Worm (Caenorhabditis elegans) whole organism, midembryonic: Measurements from ENCODE around the gene col-77.

Experiments
- T22C8.4 ChIP-seq: fragments of 200-800 bp; sonication (Bioruptor generic); IDR thresholded peaks from 2 replicates; pipeline ENCODE4 v1.3.6; 2022; ENCODE audit warnings: missing genetic modification characterization, missing compliant biosample characterization
- cog-1 ChIP-seq: sonication (generic microtip); optimal IDR thresholded peaks from 2 replicates; lab custom pipeline; 2016; ENCODE audit warnings: missing genetic modification characterization, missing compliant biosample characterization
- flt-1 ChIP-seq: fragments of 200-800 bp; sonication (Bioruptor generic); IDR thresholded peaks from 2 replicates; pipeline ENCODE4 v1.3.6; 2022; ENCODE audit warnings: missing genetic modification characterization, missing compliant biosample characterization
- klf-2 ChIP-seq: fragments of 200-800 bp; sonication (Bioruptor generic); conservative IDR thresholded peaks from 2 replicates; pipeline ENCODE4 v1.3.6; 2022; ENCODE audit warnings: missing genetic modification reagents, missing genetic modification characterization, missing compliant biosample characterization
- med-1 ChIP-seq: sonication (generic microtip); optimal IDR thresholded peaks from 2 replicates; lab custom pipeline; 2017; ENCODE audit warnings: missing genetic modification characterization, mild to moderate bottlenecking, missing compliant biosample characterization, antibody characterized with exemption, missing genetic modification reagents; ENCODE audit not compliant: insufficient read depth
- ref-1 ChIP-seq: fragments of 200-800 bp; sonication (Bioruptor generic); conservative IDR thresholded peaks from 2 replicates; pipeline ENCODE4 v1.3.6; 2022; ENCODE audit warnings: missing genetic modification reagents, missing genetic modification characterization, missing compliant biosample characterization
- tab-1 ChIP-seq: fragments of 200-800 bp; sonication (Bioruptor generic); IDR thresholded peaks from 2 replicates; pipeline ENCODE4 v1.3.6; 2022; ENCODE audit warnings: missing genetic modification characterization, missing compliant biosample characterization
- ztf-23 ChIP-seq: fragments of 200-800 bp; sonication (Bioruptor generic); IDR thresholded peaks from 2 replicates; pipeline ENCODE4 v1.3.6; 2022; ENCODE audit warnings: missing genetic modification reagents, missing genetic modification characterization, missing compliant biosample characterization
- ztf-29 ChIP-seq: fragments of 200-800 bp; sonication (Bioruptor generic); IDR thresholded peaks from 2 replicates; pipeline ENCODE4 v1.3.6; 2022; ENCODE audit warnings: missing genetic modification reagents, missing genetic modification characterization, missing compliant biosample characterization

col-77 gene

DNA sequence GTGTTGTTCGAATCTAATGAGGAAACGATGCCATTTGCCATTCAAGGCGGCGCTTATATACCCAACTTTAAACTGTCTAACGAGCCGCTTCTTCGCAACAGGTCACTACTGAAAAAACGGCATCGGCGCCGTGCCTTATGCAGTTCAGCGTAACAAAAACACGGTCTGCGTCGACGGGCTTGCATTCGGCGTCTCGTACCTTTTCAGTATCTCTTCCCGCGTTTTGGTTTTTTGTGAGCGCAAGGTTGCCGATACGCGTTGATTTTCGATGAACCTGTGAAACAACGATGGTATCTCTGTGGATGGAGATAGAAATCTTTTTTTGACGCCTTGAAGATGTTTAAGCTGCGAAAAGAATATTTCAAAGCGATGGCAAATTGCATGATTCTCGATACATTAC, at the start of gene col-77:
Gene col-77 (minus strand): TSS at position 32 of the 400 bp plus-strand sequence.
- TF ChIP-seq klf-2 (GFP tag; lab: Robert Waterston, UW) (no peak), T22C8.4 (GFP tag; lab: Robert Waterston, UW) (no peak), flt-1 (no peak), cog-1 (no peak), ztf-29 (GFP tag; lab: Robert Waterston, UW) (no peak), tab-1 (GFP tag; lab: Robert Waterston, UW) (no peak), med-1 (GFP tag; lab: Kevin White, UChicago) (no peak), ref-1 (GFP tag; lab: Robert Waterston, UW) (no peak), ztf-23 (GFP tag; lab: Robert Waterston, UW) (no peak)

- TF ChIP-seq ztf-23 (GFP tag; lab: Robert Waterston, UW) (no peak), flt-1 (no peak), ztf-29 (GFP tag; lab: Robert Waterston, UW) (no peak), T22C8.4 (GFP tag; lab: Robert Waterston, UW) (no peak)
Measured at ce11 chrII:8407491-8407890, 48.3 kb upstream of the col-77 start, which contains the start of gene sra-13. sra-13 (plus strand) TSS chrII:8407685.

- TF ChIP-seq med-1 (GFP tag; lab: Kevin White, UChicago): no peak
- TF ChIP-seq flt-1: no peak
- no peak for TF ChIP-seq ref-1 (GFP tag; lab: Robert Waterston, UW)
- no peak for TF ChIP-seq klf-2 (GFP tag; lab: Robert Waterston, UW)
- no peak for TF ChIP-seq ztf-23 (GFP tag; lab: Robert Waterston, UW)
- no peak for TF ChIP-seq tab-1 (GFP tag; lab: Robert Waterston, UW)
- TF ChIP-seq cog-1: no peak
- TF ChIP-seq ztf-29 (GFP tag; lab: Robert Waterston, UW): no peak
- no peak for TF ChIP-seq T22C8.4 (GFP tag; lab: Robert Waterston, UW)
Measured at ce11 chrII:8405303-8405702, 46.1 kb upstream of the col-77 start, which contains the start of gene ubc-24. ubc-24 (plus strand) TSS chrII:8405603.

DNA sequence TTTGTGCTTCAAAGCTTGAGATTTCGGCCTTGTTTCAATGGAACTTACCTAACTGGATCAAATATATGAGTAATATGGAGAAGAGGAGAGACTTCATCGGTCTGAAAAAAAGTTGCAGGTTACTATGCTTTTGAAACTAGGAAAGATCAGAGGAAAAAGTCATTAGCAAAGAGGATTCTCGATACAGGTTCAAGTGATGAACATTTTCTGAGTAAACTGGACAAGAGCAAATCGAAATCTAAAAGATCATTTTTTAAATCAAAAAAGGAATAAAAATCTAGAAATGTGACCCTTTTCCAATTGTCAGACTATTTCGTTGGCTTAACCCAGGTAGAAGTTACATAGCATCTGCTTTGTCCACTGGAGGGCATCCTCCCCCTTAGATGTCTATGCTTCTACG, 45.6 kb upstream of the col-77 start, which contains the start of gene skpo-1:
Gene skpo-1 (minus strand): TSS at position 101 of the 400 bp plus-strand sequence.
- TF ChIP-seq med-1 (GFP tag; lab: Kevin White, UChicago): no peak
- TF ChIP-seq ref-1 (GFP tag; lab: Robert Waterston, UW): no peak

DNA sequence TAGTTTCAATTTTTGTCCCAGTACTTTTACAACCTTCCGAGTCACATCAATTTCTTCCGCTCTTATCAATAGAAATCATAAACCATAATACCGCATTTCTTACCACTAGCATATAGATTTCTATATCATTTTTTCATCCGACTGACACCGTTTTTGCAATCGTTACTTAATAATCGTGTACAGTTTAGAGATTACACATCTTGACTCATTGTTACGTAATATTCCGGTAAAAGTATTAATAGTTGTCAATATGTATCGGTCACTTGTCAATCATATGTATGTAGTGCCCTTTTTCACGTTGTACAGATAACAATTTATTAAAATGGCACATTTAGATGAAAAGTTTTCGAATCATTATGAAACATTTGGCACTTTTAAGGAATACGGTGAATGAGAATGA, 40.8 kb upstream of the col-77 start:
- no peak for TF ChIP-seq cog-1
- TF ChIP-seq ref-1 (GFP tag; lab: Robert Waterston, UW): no peak
- no peak for TF ChIP-seq ztf-29 (GFP tag; lab: Robert Waterston, UW)
- no peak for TF ChIP-seq tab-1 (GFP tag; lab: Robert Waterston, UW)
- no peak for TF ChIP-seq klf-2 (GFP tag; lab: Robert Waterston, UW)
- TF ChIP-seq T22C8.4 (GFP tag; lab: Robert Waterston, UW): no peak
- TF ChIP-seq ztf-23 (GFP tag; lab: Robert Waterston, UW): no peak
- TF ChIP-seq med-1 (GFP tag; lab: Kevin White, UChicago): no peak
- no peak for TF ChIP-seq flt-1

DNA sequence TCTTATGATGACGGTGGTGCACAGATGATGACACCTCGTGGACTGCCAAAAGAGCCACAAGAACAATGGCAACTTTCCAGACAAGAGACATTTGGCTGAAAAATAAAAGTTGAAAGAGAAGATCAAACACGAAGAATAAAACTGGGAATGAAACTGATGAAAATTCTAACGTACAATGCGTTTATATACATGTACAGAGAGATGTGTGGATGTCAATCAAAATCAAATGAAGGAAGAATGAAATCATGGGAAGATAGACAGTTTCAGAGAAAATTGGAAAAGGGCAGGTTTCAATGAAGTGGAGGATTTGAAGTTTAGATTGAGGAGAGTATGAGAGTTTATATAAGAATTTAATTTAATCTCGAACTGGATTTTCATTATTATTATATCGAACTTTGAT, 39.9 kb upstream of the col-77 start, which contains the start of gene dod-23:
Gene dod-23 (minus strand): TSS at position 101 of the 400 bp plus-strand sequence.
- TF ChIP-seq med-1 (GFP tag; lab: Kevin White, UChicago) (no peak), klf-2 (GFP tag; lab: Robert Waterston, UW) (no peak), cog-1 (no peak)

DNA sequence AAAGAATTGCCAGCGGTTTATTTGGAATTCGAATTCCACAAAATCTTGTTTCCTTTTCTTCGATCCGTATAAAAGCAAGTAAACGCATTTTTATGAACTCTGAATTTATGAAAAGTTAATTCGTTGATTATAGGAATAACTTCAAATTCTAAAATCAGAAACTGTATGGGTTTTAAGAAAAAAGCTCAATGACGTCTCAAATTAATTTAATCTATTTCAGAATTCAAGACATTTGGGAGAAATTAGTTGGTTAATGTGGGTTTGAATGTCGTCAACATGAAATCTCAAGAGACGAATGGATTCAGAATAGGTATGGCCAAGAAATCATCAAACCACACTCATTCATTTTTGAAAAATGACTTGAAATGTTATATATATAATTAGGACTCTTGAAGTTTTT, 36.9 kb upstream of the col-77 start, which contains the start of gene F49E12.7:
Gene F49E12.7 (minus strand): TSS at position 101 of the 400 bp plus-strand sequence.
- no peak for TF ChIP-seq T22C8.4 (GFP tag; lab: Robert Waterston, UW)
- no peak for TF ChIP-seq ztf-23 (GFP tag; lab: Robert Waterston, UW)
- TF ChIP-seq cog-1: no peak
- TF ChIP-seq ztf-29 (GFP tag; lab: Robert Waterston, UW): no peak
- no peak for TF ChIP-seq med-1 (GFP tag; lab: Kevin White, UChicago)
- no peak for TF ChIP-seq klf-2 (GFP tag; lab: Robert Waterston, UW)
- TF ChIP-seq flt-1: no peak
- no peak for TF ChIP-seq tab-1 (GFP tag; lab: Robert Waterston, UW)
- TF ChIP-seq ref-1 (GFP tag; lab: Robert Waterston, UW): no peak

DNA sequence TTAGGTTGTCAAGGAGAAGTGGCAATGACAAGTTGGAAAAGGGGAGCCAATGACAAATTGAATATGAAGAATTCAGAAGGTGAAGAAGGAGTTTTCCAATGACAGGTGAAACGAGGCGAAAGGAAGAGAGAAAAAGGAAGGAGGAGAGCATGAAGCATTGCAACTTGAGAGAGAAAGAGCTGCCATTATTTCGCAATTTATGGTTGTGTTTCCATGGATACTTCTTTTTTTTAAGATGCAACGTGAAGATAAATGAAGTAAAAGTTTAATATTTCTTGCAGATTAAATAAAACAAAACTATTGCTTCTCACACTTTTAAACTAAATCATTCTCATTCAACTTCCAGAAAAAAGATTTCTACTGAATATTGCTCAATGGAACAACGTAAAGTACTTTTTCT, 35.0 kb upstream of the col-77 start, which contains the start of gene F49E12.8:
Gene F49E12.8 (minus strand): TSS at position 101 of the 400 bp plus-strand sequence.
- TF ChIP-seq T22C8.4 (GFP tag; lab: Robert Waterston, UW) (no peak), flt-1 (no peak)

DNA sequence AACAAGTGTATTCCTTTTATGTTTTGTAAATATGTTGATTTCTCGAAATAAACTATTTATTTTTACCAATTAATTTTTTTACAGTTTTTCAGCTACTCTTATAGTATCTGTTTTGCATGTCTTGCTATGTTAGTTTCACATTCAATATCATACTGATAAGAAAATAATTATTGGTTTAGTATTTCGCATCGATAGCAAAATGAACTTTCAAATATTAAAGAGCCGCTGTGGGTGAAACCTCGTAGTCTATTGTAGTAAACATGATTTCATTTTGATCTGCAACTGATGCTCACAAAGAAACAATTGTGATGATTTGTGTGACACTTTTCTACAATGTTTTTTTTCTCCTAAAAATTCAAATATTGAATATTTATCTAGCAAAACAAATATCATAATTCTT, 33.0 kb upstream of the col-77 start:
- no peak for TF ChIP-seq tab-1 (GFP tag; lab: Robert Waterston, UW)
- no peak for TF ChIP-seq med-1 (GFP tag; lab: Kevin White, UChicago)
- TF ChIP-seq cog-1: no peak
- TF ChIP-seq klf-2 (GFP tag; lab: Robert Waterston, UW): no peak
- no peak for TF ChIP-seq ztf-23 (GFP tag; lab: Robert Waterston, UW)
- TF ChIP-seq ztf-29 (GFP tag; lab: Robert Waterston, UW): no peak
- no peak for TF ChIP-seq flt-1
- no peak for TF ChIP-seq T22C8.4 (GFP tag; lab: Robert Waterston, UW)
- TF ChIP-seq ref-1 (GFP tag; lab: Robert Waterston, UW): no peak

DNA sequence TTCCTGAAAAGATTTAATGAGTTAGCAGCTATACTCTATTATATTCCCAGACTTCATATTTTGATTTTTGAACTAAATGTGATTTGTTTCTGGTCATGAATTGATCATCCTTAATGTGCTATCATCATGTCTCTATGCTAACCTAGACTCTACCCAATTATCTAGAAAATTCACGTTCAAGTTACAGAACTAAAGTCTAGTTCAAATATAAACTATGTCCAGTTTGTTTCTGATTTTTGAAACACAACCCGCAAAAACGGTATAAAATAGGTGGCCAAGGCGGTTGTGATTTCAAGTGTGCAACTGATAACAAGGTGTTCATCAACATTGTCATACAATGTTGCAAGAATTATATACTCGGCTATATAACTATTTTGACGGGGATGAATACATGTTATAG, 31.6 kb upstream of the col-77 start, which contains the start of gene F49E12.10:
Gene F49E12.10 (plus strand): TSS at position 301 of the 400 bp plus-strand sequence.
- no peak for TF ChIP-seq med-1 (GFP tag; lab: Kevin White, UChicago)
- no peak for TF ChIP-seq T22C8.4 (GFP tag; lab: Robert Waterston, UW)
- TF ChIP-seq ztf-23 (GFP tag; lab: Robert Waterston, UW): no peak
- TF ChIP-seq klf-2 (GFP tag; lab: Robert Waterston, UW): no peak
- no peak for TF ChIP-seq flt-1
- no peak for TF ChIP-seq ztf-29 (GFP tag; lab: Robert Waterston, UW)
- no peak for TF ChIP-seq cog-1
- TF ChIP-seq tab-1 (GFP tag; lab: Robert Waterston, UW): no peak
- TF ChIP-seq ref-1 (GFP tag; lab: Robert Waterston, UW): no peak
